Worm (Caenorhabditis elegans): ENCODE measurements around the gene srg-57.

srg-57 gene

ce11 chrV:2711429-2711828, 22.8 kb downstream of the srg-57 start, which contains the start of gene C24B9.3:
Gene C24B9.3, minus strand, starts transcription at chrV:2711599.
- TF ChIP-seq W03F9.2 (tag; optimal IDR thresholded peaks at IDR 0.05) = no peak
- no peak for TF ChIP-seq him-1 (tag; optimal IDR thresholded peaks at IDR 0.05)
- TF ChIP-seq dao-5 (tag; optimal IDR thresholded peaks at IDR 0.05) = no peak

ce11 chrV:2710192-2710591, 24.1 kb downstream of the srg-57 start:
- TF ChIP-seq W03F9.2 (tag; optimal IDR thresholded peaks at IDR 0.05) (no peak), dao-5 (tag; optimal IDR thresholded peaks at IDR 0.05) (no peak), him-1 (tag; optimal IDR thresholded peaks at IDR 0.05) (no peak)

ce11 chrV:2706379-2706778, 27.9 kb downstream of the srg-57 start:
- TF ChIP-seq him-1 (tag; optimal IDR thresholded peaks at IDR 0.05) (no peak), W03F9.2 (tag; optimal IDR thresholded peaks at IDR 0.05) (no peak), dao-5 (tag; optimal IDR thresholded peaks at IDR 0.05) (no peak)

ce11 chrV:2703299-2703698, 31.0 kb downstream of the srg-57 start:
- TF ChIP-seq him-1 (tag; optimal IDR thresholded peaks at IDR 0.05) (no peak), dao-5 (tag; optimal IDR thresholded peaks at IDR 0.05) (no peak), W03F9.2 (tag; optimal IDR thresholded peaks at IDR 0.05) (no peak)

ce11 chrV:2702883-2703282, 31.4 kb downstream of the srg-57 start:
- no peak for TF ChIP-seq him-1 (tag; optimal IDR thresholded peaks at IDR 0.05)
- no peak for TF ChIP-seq W03F9.2 (tag; optimal IDR thresholded peaks at IDR 0.05)

ce11 chrV:2698826-2699225, 35.4 kb downstream of the srg-57 start, which contains the start of gene nuo-5:
Gene nuo-5, plus strand, starts transcription at chrV:2698972.
- no peak for TF ChIP-seq dao-5 (tag; optimal IDR thresholded peaks at IDR 0.05)
- TF ChIP-seq him-1 (tag; optimal IDR thresholded peaks at IDR 0.05) = no peak
- TF ChIP-seq W03F9.2 (tag; optimal IDR thresholded peaks at IDR 0.05) = no peak

ce11 chrV:2697693-2698092, 36.6 kb downstream of the srg-57 start:
- TF ChIP-seq dao-5 (tag; optimal IDR thresholded peaks at IDR 0.05) (no peak), him-1 (tag; optimal IDR thresholded peaks at IDR 0.05) (no peak)

- TF ChIP-seq him-1 (tag; optimal IDR thresholded peaks at IDR 0.05) (no peak), W03F9.2 (tag; optimal IDR thresholded peaks at IDR 0.05) (no peak), dao-5 (tag; optimal IDR thresholded peaks at IDR 0.05) (no peak)
Measured at ce11 chrV:2695935-2696334, 38.3 kb downstream of the srg-57 start, which contains the start of gene Y45G12B.3. Gene Y45G12B.3, minus strand, starts transcription at chrV:2696254.

- TF ChIP-seq W03F9.2 (tag; optimal IDR thresholded peaks at IDR 0.05) = peak; percentile 43
- TF ChIP-seq dao-5 (tag; optimal IDR thresholded peaks at IDR 0.05) = no peak
- TF ChIP-seq him-1 (tag; optimal IDR thresholded peaks at IDR 0.05) = no peak
Measured at ce11 chrV:2694389-2694788, 39.9 kb downstream of the srg-57 start, which contains the start of gene Y45G12B.2. Gene Y45G12B.2, plus strand, starts transcription at chrV:2694771.

- TF ChIP-seq him-1 (tag; optimal IDR thresholded peaks at IDR 0.05) = no peak
- TF ChIP-seq W03F9.2 (tag; optimal IDR thresholded peaks at IDR 0.05) = no peak
- no peak for TF ChIP-seq dao-5 (tag; optimal IDR thresholded peaks at IDR 0.05)
Measured at ce11 chrV:2690948-2691347, 43.3 kb downstream of the srg-57 start.

ce11 chrV:2690478-2690877, 43.8 kb downstream of the srg-57 start:
- TF ChIP-seq dao-5 (tag; optimal IDR thresholded peaks at IDR 0.05) (no peak), W03F9.2 (tag; optimal IDR thresholded peaks at IDR 0.05) (no peak), him-1 (tag; optimal IDR thresholded peaks at IDR 0.05) (no peak)

ce11 chrV:2688562-2688961, 45.7 kb downstream of the srg-57 start:
- TF ChIP-seq W03F9.2 (tag; optimal IDR thresholded peaks at IDR 0.05) = no peak
- no peak for TF ChIP-seq him-1 (tag; optimal IDR thresholded peaks at IDR 0.05)
- TF ChIP-seq dao-5 (tag; optimal IDR thresholded peaks at IDR 0.05) = no peak

ce11 chrV:2684227-2684626, 50.0 kb downstream of the srg-57 start:
- no peak for TF ChIP-seq dao-5 (tag; optimal IDR thresholded peaks at IDR 0.05)
- no peak for TF ChIP-seq W03F9.2 (tag; optimal IDR thresholded peaks at IDR 0.05)
- TF ChIP-seq him-1 (tag; optimal IDR thresholded peaks at IDR 0.05) = no peak

ce11 chrV:2683497-2683896, 50.8 kb downstream of the srg-57 start:
- TF ChIP-seq W03F9.2 (tag; optimal IDR thresholded peaks at IDR 0.05) (no peak), dao-5 (tag; optimal IDR thresholded peaks at IDR 0.05) (no peak), him-1 (tag; optimal IDR thresholded peaks at IDR 0.05) (no peak)

Data from whole organism, L4/young adult.